Fruit fly (Drosophila melanogaster) Kc167 (cell line): ENCODE measurements around the gene btn.

ENCODE experiments used
- Myc ChIP-seq: fragments of >200 bp; optimal IDR thresholded peaks from 2 replicates; lab custom pipeline; 2017; ENCODE audit warnings: missing external identifiers
- Sin3A ChIP-seq: fragments of >200 bp; optimal IDR thresholded peaks from 2 replicates; lab custom pipeline; 2018; ENCODE audit warnings: missing external identifiers
- h ChIP-seq: fragments of >200 bp; optimal IDR thresholded peaks from 3 replicates; lab custom pipeline; 2018; ENCODE audit warnings: missing external identifiers
- insv ChIP-seq: fragments of >200 bp; optimal IDR thresholded peaks from 3 replicates; lab custom pipeline; 2018; ENCODE audit warnings: missing external identifiers
- psq ChIP-seq: fragments of >200 bp; optimal IDR thresholded peaks from 2 replicates; lab custom pipeline; 2017; ENCODE audit warnings: missing external identifiers
- ttk ChIP-seq: sonication (Bioruptor generic); optimal IDR thresholded peaks from 2 replicates; lab custom pipeline; 2017; ENCODE audit warnings: missing external identifiers

The btn gene

dm6 chr3R:22562502-22562901 is 23.9 kb downstream of the btn start, which contains the start of gene sit:
sit (minus strand) TSS chr3R:22562572.
- TF ChIP-seq Sin3A (no peak), ttk (lab: Kevin White, UChicago) (no peak), h (no peak), psq (lab: Kevin White, UChicago) (no peak), Myc (no peak), insv (lab: Kevin White, UChicago) (no peak)

- no peak for TF ChIP-seq psq (lab: Kevin White, UChicago)
- TF ChIP-seq h = no peak
- TF ChIP-seq insv (lab: Kevin White, UChicago) = no peak
- no peak for TF ChIP-seq Sin3A
- TF ChIP-seq ttk (lab: Kevin White, UChicago) = no peak
- TF ChIP-seq Myc = no peak
Measured at dm6 chr3R:22560224-22560623, 26.2 kb downstream of the btn start.

dm6 chr3R:22558398-22558797 is 28.0 kb downstream of the btn start:
- TF ChIP-seq Myc (no peak), Sin3A (no peak), h (no peak), ttk (lab: Kevin White, UChicago) (no peak), insv (lab: Kevin White, UChicago) (no peak), psq (lab: Kevin White, UChicago) (no peak)

dm6 chr3R:22557100-22557741 is 29.2 kb downstream of the btn start:
- TF ChIP-seq Myc (no peak), h (no peak), insv (lab: Kevin White, UChicago) (no peak), ttk (lab: Kevin White, UChicago) (no peak), psq (lab: Kevin White, UChicago) (no peak), Sin3A (no peak)

- TF ChIP-seq insv (lab: Kevin White, UChicago) = no peak
- TF ChIP-seq Myc = no peak
- no peak for TF ChIP-seq h
- no peak for TF ChIP-seq psq (lab: Kevin White, UChicago)
- TF ChIP-seq ttk (lab: Kevin White, UChicago) = no peak
- TF ChIP-seq Sin3A = no peak
Measured at dm6 chr3R:22552686-22553085, 33.7 kb downstream of the btn start.

- TF ChIP-seq psq (lab: Kevin White, UChicago) (no peak), h (no peak), insv (lab: Kevin White, UChicago) (no peak), ttk (lab: Kevin White, UChicago) (no peak)
Measured at dm6 chr3R:22550306-22550812, 36.1 kb downstream of the btn start, which contains the start of gene bond. bond (plus strand) TSS chr3R:22550680.

dm6 chr3R:22547585-22548022 is 38.8 kb downstream of the btn start, which contains the start of gene AdipoR:
AdipoR (minus strand) TSS chr3R:22547846.
- TF ChIP-seq Myc = no peak
- TF ChIP-seq h = no peak
- no peak for TF ChIP-seq psq (lab: Kevin White, UChicago)
- TF ChIP-seq Sin3A = no peak
- TF ChIP-seq insv (lab: Kevin White, UChicago) = no peak
- TF ChIP-seq ttk (lab: Kevin White, UChicago) = no peak

- TF ChIP-seq psq (lab: Kevin White, UChicago) (no peak), insv (lab: Kevin White, UChicago) (no peak), Sin3A (no peak), ttk (lab: Kevin White, UChicago) (no peak), h (no peak), Myc (no peak)
Measured at dm6 chr3R:22546017-22546416, 40.4 kb downstream of the btn start.

- TF ChIP-seq Myc (no peak), h (no peak), psq (lab: Kevin White, UChicago) (no peak), Sin3A (no peak), ttk (lab: Kevin White, UChicago) (no peak), insv (lab: Kevin White, UChicago) (no peak)
Measured at dm6 chr3R:22542773-22543411, 43.5 kb downstream of the btn start.

- TF ChIP-seq psq (lab: Kevin White, UChicago) (no peak), h (no peak), Sin3A (no peak)
Measured at dm6 chr3R:22540686-22541085, 45.7 kb downstream of the btn start.

- TF ChIP-seq h = no peak
Measured at dm6 chr3R:22539762-22540161, 46.7 kb downstream of the btn start, which contains the start of gene CG5326. CG5326 (minus strand) TSS chr3R:22539919.

- TF ChIP-seq ttk (lab: Kevin White, UChicago) (no peak), insv (lab: Kevin White, UChicago) (no peak), psq (lab: Kevin White, UChicago) (no peak), Sin3A (no peak), Myc (no peak), h (no peak)
Measured at dm6 chr3R:22538877-22539276, 47.5 kb downstream of the btn start.
